Worm (Caenorhabditis elegans) whole organism, mixed stage, embryonic: ENCODE results near the gene gcst-1.
A peak's percentile ranks its signal among the peaks of the same experiment; 100 is the strongest.

Experiments used
- blmp-1 ChIP-seq: fragments of 150-350 bp; optimal IDR thresholded peaks from 2 replicates; lab custom pipeline; 2014; ENCODE audit warnings: missing biosample characterization, missing genetic modification characterization
- ceh-83 ChIP-seq: fragments of 200-800 bp; sonication (Bioruptor generic); optimal IDR thresholded peaks from 2 replicates; lab custom pipeline; 2018; ENCODE audit warnings: mild to moderate bottlenecking, missing genetic modification characterization, missing compliant biosample characterization
- ces-1 ChIP-seq: fragments of 150-350 bp; optimal IDR thresholded peaks from 2 replicates; lab custom pipeline; 2014; ENCODE audit warnings: missing biosample characterization, missing genetic modification reagents, missing genetic modification characterization
- cnd-1 ChIP-seq: fragments of 200-800 bp; sonication (Bioruptor generic); optimal IDR thresholded peaks from 2 replicates; lab custom pipeline; 2018; ENCODE audit warnings: mild to moderate bottlenecking, missing genetic modification characterization, missing compliant biosample characterization
- elt-3 ChIP-seq: fragments of 150-350 bp; optimal IDR thresholded peaks from 2 replicates; lab custom pipeline; 2014; ENCODE audit warnings: missing biosample characterization, missing genetic modification characterization
- flh-1 ChIP-seq: fragments of 200-800 bp; sonication (Bioruptor generic); optimal IDR thresholded peaks from 2 replicates; lab custom pipeline; 2018; ENCODE audit warnings: mild to moderate bottlenecking, missing genetic modification characterization, moderate library complexity, missing compliant biosample characterization
- hlh-1 ChIP-seq: fragments of 150-350 bp; optimal IDR thresholded peaks from 2 replicates; lab custom pipeline; 2014; ENCODE audit warnings: missing biosample characterization, missing genetic modification reagents, missing genetic modification characterization
- lin-13 ChIP-seq: fragments of 150-350 bp; optimal IDR thresholded peaks from 2 replicates; lab custom pipeline; 2014; ENCODE audit warnings: missing biosample characterization, missing genetic modification characterization
- lin-32 ChIP-seq: fragments of 200-800 bp; sonication (Bioruptor generic); optimal IDR thresholded peaks from 2 replicates; lab custom pipeline; 2018; ENCODE audit warnings: mild to moderate bottlenecking, missing genetic modification characterization, missing compliant biosample characterization
- lsy-2 ChIP-seq: fragments of 150-350 bp; optimal IDR thresholded peaks from 2 replicates; lab custom pipeline; 2014; ENCODE audit warnings: missing biosample characterization, missing genetic modification characterization
- mep-1 ChIP-seq: fragments of 150-350 bp; optimal IDR thresholded peaks from 2 replicates; lab custom pipeline; 2017; ENCODE audit warnings: missing biosample characterization, missing genetic modification reagents, missing genetic modification characterization, inconsistent platforms
- mls-2 ChIP-seq: sonication (generic microtip); optimal IDR thresholded peaks from 2 replicates; lab custom pipeline; 2016; ENCODE audit warnings: mild to moderate bottlenecking, missing genetic modification characterization, moderate library complexity, missing compliant biosample characterization
- nhr-12 ChIP-seq: fragments of 150-350 bp; optimal IDR thresholded peaks from 2 replicates; lab custom pipeline; 2014; ENCODE audit warnings: missing biosample characterization, missing genetic modification characterization
- nhr-2 ChIP-seq: fragments of 150-350 bp; optimal IDR thresholded peaks from 2 replicates; lab custom pipeline; 2014; ENCODE audit warnings: missing biosample characterization, missing genetic modification characterization
- nhr-28 ChIP-seq: fragments of 150-350 bp; optimal IDR thresholded peaks from 2 replicates; lab custom pipeline; 2014; ENCODE audit warnings: missing biosample characterization, missing genetic modification characterization
- pha-4 ChIP-seq: fragments of 150-350 bp; optimal IDR thresholded peaks from 2 replicates; lab custom pipeline; 2018; ENCODE audit warnings: missing biosample characterization, missing genetic modification reagents, missing genetic modification characterization
- sem-2 ChIP-seq: fragments of 200-800 bp; sonication (Bioruptor generic); optimal IDR thresholded peaks from 2 replicates; lab custom pipeline; 2018; ENCODE audit warnings: mild to moderate bottlenecking, missing genetic modification characterization, missing compliant biosample characterization
- sptf-1 ChIP-seq: sonication (generic microtip); optimal IDR thresholded peaks from 2 replicates; lab custom pipeline; 2017; ENCODE audit warnings: mild to moderate bottlenecking, missing genetic modification characterization, moderate library complexity, missing compliant biosample characterization
- tbx-8 ChIP-seq: fragments of 200-800 bp; sonication (Bioruptor generic); optimal IDR thresholded peaks from 2 replicates; lab custom pipeline; 2018; ENCODE audit warnings: mild to moderate bottlenecking, missing genetic modification characterization, moderate library complexity, missing compliant biosample characterization
- unc-120 ChIP-seq: sonication (generic microtip); optimal IDR thresholded peaks from 2 replicates; lab custom pipeline; 2017; ENCODE audit warnings: missing genetic modification characterization, missing compliant biosample characterization; ENCODE audit not compliant: poor library complexity, severe bottlenecking
- unc-39 ChIP-seq: fragments of 150-350 bp; optimal IDR thresholded peaks from 2 replicates; lab custom pipeline; 2014; ENCODE audit warnings: missing biosample characterization, missing genetic modification characterization
- unc-62 ChIP-seq: fragments of 150-350 bp; optimal IDR thresholded peaks from 2 replicates; lab custom pipeline; 2014; ENCODE audit warnings: missing biosample characterization, missing genetic modification reagents, missing genetic modification characterization
- zip-8 ChIP-seq: fragments of 150-350 bp; optimal IDR thresholded peaks from 2 replicates; lab custom pipeline; 2014; ENCODE audit warnings: missing biosample characterization, missing genetic modification characterization
- ztf-11 ChIP-seq: fragments of 150-350 bp; optimal IDR thresholded peaks from 2 replicates; lab custom pipeline; 2014; ENCODE audit warnings: missing biosample characterization, missing genetic modification characterization

The gcst-1 gene

DNA sequence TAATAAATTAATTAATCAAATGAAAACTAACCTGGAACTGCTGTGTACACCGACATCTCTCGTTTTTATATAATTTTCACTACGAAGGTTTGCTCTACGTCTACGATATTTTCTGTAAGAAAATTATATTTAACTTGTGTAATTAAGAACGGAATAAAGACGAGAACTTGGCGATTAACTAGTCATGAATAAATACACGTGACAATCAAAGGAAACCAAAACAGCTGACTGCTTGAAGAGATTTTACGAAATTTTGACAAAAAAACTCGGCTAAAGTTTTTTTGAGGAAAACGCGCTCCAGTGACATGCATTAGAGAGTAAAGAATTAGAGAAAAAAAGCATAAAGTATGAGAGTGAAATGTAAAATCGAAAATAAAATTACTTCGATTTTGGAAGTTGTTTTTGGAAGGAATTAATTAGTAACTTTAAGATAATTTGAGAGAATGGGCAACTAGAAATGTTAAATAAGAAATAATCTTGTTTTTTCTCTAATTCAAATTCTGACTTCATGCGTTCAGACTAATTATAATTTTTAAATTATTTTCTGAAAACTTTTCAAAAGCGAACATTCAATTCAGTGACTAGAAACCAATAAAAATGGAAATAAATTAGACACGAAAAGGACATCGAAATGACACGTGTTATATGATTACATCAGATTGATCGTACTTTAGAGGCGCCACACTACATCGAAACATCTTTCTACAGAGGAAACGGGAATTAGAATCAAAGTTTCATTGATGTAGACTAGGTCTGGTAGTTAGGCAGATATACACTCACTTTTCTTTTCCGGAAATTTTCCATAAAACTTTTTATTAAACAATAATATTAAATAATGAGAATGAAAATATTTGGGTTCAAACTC, 25.4 kb upstream of the gcst-1 start, which contains the start of gene F25B4.7:
Gene F25B4.7, minus strand, starts transcription at position 112 of the 865 bp plus-strand sequence.
- TF ChIP-seq nhr-28 (tag; lab: Kevin White, UChicago) (no peak), ces-1 (GFP tag; lab: Kevin White, UChicago) (peak; percentile 52), lsy-2 (no peak)
- TF ChIP-seq, all 35 proteins: peak for 1

DNA sequence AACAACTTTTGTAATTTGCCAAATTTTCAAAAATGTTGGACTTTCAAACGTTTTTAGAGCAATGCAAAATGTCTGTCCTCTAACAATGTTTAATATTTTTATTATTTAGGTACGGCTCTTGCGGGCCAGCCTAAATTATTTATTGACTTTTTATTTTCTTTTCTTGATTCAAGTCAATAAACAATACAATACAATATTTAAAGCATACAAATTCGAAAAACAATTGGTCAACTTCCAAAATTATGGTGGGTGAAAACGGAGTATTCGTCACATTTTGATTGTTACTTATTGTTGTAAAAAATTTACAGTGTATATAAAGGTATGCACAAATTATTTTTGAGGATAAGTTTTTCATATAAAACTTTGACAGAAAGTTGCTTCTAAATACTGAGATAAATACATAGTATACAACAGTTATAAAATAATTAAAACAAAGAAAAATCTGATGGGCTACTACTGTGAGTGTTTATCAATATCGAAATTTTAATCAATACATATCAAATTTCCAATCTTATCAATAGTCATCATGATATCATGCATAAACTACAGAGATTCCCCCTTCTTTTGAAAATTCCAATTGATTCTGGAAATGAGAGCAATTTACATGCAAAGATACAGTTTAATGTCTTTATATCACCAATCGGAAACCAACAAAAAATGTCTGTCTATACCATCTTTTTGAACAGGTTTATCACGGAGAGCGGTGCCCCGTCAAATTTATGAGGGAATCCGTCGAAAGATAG, 20.9 kb upstream of the gcst-1 start, which contains the start of gene F25B4.8:
Gene F25B4.8, minus strand, starts transcription at position 51 of the 743 bp plus-strand sequence.
- TF ChIP-seq sem-2 (GFP tag; lab: Kevin White, UChicago) = no peak
- TF ChIP-seq sptf-1 (tag; lab: Kevin White, UChicago) = no peak

DNA sequence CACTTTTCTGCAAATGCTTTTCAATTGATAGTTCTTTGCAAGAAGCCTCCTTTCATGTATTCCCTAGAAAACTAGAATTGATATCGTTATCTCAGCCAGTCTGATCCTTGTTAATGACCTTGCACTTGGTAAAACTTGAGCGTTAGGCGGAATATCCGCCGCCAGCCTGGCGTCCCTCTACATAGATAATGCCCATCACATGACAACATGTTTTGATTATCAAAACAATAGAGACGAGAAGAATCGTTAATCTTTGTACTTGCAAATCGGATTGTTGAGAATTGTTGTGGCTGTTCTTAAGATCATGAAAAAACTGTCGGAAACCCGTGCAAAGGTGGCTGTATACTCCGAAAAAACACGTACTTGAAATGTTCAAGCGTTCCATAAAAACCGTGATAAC, 19.1 kb upstream of the gcst-1 start:
- TF ChIP-seq pha-4 (tag; lab: Kevin White, UChicago) = no peak
- TF ChIP-seq zip-8 (tag; lab: Kevin White, UChicago) = no peak
- TF ChIP-seq nhr-28 (tag; lab: Kevin White, UChicago) = no peak
- TF ChIP-seq lin-13 = no peak
- no peak for TF ChIP-seq tbx-8 (GFP tag; lab: Kevin White, UChicago)
- TF ChIP-seq sptf-1 (tag; lab: Kevin White, UChicago) = no peak

DNA sequence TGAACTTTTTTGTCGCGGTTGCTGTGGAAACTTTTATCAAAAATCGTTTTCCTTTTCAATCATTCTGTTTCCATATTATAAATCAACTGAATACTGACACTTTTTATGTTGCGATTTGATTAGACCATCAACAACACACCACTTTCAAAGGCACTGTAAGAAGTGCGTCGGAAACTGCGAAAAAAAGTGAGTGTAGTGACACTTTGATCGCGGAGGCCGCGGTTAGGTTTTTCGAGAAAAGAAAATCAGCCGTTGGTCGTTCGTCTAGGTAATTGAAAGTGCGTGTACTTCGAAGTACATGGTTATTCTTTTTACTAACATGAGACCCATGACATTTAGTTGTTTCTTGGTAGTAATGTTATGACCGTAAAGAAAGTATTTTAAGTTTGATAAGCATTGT, 17.1 kb upstream of the gcst-1 start:
- TF ChIP-seq elt-3 (tag; lab: Kevin White, UChicago) (no peak), ztf-11 (tag; lab: Kevin White, UChicago) (no peak), hlh-1 (tag; lab: Kevin White, UChicago) (no peak), nhr-2 (tag; lab: Kevin White, UChicago) (no peak), unc-120 (tag; lab: Kevin White, UChicago) (no peak), blmp-1 (no peak), unc-62 (no peak), sem-2 (GFP tag; lab: Kevin White, UChicago) (no peak)
- TF ChIP-seq, all 35 proteins: peak for 0

DNA sequence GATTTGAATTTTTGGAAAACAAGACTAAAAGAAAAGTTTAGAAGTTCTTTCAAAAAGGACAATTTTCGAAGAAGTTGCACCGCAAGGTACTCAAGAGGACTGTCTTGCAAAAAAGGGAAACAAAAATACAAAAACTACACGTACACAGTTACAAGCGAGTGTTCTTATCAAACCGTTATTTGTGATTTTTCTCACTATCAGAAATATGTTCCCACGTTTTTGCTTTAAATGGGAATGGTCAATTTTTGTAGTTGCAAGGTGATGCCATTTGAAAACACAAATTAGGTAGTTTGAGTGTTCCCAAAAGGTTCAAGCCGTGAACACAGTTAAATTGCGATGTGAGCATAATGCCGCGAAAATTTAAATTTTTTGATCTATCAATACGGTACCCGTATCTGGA, 16.6 kb upstream of the gcst-1 start:
- TF ChIP-seq mep-1 (tag; lab: Kevin White, UChicago) = no peak
- no peak for TF ChIP-seq lin-13
- TF ChIP-seq tbx-8 (GFP tag; lab: Kevin White, UChicago) = no peak
- TF ChIP-seq cnd-1 (tag; lab: Kevin White, UChicago) = no peak
- TF ChIP-seq, all 35 proteins: peak for 0

DNA sequence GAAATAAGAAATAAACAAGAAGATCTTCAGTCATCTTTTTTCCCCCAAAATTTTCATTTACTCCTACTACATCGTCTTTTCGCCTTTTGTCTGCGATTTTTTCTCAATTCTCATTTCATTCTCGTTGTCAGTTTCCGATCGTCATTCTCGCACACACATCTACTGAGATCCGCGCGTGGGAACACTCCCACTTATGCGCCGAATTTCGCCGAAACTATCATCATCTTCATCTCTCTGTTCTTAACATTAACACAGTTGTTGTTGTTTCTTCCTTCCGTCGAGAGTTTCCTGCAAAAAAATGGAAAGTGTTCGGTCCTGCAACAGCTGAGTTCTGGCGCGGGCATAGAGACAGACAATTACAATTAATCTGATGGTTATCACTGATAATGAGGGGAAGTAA, 15.1 kb upstream of the gcst-1 start:
- TF ChIP-seq flh-1 (GFP tag; lab: Kevin White, UChicago) (no peak), lin-13 (no peak), pha-4 (tag; lab: Kevin White, UChicago) (no peak), blmp-1 (no peak), ces-1 (GFP tag; lab: Kevin White, UChicago) (no peak), nhr-2 (tag; lab: Kevin White, UChicago) (no peak), unc-120 (tag; lab: Kevin White, UChicago) (no peak), elt-3 (tag; lab: Kevin White, UChicago) (no peak), unc-39 (no peak), tbx-8 (GFP tag; lab: Kevin White, UChicago) (no peak), cnd-1 (tag; lab: Kevin White, UChicago) (no peak), nhr-28 (tag; lab: Kevin White, UChicago) (no peak), ztf-11 (tag; lab: Kevin White, UChicago) (no peak)

DNA sequence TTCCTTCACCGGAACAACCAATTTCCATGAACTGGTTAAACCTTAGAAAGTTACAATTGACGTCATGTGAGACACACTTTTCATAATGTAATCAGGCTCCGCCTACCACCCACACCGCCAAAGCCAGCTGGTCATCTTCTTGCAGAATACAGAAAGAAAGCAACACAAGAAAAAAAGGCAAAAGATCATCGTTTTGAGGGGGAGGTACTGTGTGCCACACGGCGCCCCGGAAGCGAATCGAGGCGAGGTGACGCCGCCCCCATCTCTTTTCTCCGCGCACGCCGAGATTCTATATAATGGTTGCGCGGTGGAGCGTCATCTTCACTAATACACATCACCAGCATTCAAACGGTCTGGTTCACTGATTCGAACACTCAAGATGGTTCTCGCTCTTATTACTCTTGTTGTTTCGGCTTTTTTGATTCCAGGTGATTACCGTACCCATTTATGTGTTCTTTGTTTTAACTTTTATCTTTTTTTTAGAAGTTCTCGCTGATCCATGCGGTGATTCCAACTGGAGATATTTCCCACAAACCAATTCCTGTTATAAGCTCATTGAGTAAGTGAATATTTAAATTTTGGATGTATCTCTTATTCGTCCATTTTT, 12.8 kb upstream of the gcst-1 start, which contains the start of gene clec-1:
Gene clec-1, plus strand, starts transcription at position 320 of the 607 bp plus-strand sequence.
- TF ChIP-seq unc-62 = no peak

DNA sequence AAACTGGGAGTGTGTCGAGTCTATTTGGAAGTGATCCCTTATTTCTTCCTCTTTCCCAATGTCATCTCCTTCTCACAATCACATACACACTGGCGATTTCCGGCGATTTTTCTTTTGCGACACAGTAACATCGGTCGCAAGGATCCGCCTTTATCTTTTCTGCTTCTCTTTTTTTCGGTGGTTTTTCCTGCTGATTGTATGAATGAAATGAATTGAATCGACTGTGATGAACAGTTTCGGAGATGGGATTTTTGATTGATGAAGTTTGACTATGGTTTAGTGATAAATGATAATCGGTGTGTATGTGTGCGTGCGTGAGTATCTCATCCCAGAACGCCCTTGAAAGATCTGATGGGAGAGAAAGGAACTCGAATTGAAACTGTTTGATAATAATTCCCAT, 11.6 kb upstream of the gcst-1 start:
- TF ChIP-seq unc-62 = no peak
- no peak for TF ChIP-seq lin-13
- TF ChIP-seq cnd-1 (tag; lab: Kevin White, UChicago) = no peak
- no peak for TF ChIP-seq lin-32 (GFP tag; lab: Kevin White, UChicago)
- TF ChIP-seq lsy-2 = no peak
- TF ChIP-seq nhr-28 (tag; lab: Kevin White, UChicago) = no peak
- no peak for TF ChIP-seq ceh-83 (GFP tag; lab: Kevin White, UChicago)
- no peak for TF ChIP-seq ces-1 (GFP tag; lab: Kevin White, UChicago)
- TF ChIP-seq pha-4 (tag; lab: Kevin White, UChicago) = no peak
- TF ChIP-seq mls-2 (tag; lab: Kevin White, UChicago) = no peak
- no peak for TF ChIP-seq nhr-12
- TF ChIP-seq ztf-11 (tag; lab: Kevin White, UChicago) = no peak
- TF ChIP-seq nhr-2 (tag; lab: Kevin White, UChicago) = no peak
